Worm (Caenorhabditis elegans): ENCODE results near the gene F54E4.3.

The F54E4.3 gene

DNA sequence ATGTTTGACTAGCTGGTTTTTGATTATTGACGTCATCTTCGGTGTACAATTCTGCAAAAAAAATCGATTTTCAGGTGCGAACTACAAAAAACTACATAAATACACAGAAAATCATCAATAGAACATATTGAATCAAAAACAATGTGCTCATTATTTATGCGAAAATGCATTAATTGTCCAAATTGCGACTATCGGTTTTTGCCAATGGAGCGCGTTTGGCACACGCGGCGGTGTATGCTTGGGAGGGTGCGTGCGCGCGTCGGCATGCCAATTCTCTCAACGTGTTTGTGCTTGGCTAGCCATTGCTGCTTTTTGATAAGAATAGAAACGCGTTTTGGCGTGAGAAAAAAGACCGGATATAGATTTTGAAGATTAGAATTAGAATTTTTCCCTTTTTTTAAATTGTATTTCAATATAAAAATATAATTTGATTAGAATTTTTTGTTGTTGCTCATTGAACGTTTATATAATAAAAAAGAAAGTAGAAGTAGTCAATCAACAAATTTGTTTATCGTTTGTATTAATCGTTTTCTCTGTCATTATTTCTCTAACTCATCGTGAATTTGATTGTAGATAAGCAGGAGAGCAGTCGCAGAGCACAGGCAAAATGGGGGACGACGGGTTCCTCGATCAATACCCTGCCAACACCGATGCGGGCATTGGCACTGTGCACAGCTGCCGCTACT, 47.0 kb downstream of the F54E4.3 start, which contains the start of the genes C44H4.4 and tap-1 (continued):
- TF ChIP-seq alr-1 (tag; optimal IDR thresholded peaks at IDR 0.05; ENCODE audit: borderline replicate concordance) (no peak), elt-3 (tag; optimal IDR thresholded peaks at IDR 0.05) (no peak), elt-2 (tag; optimal IDR thresholded peaks at IDR 0.05) (peak; percentile 20), ztf-11 (tag; optimal IDR thresholded peaks at IDR 0.05) (no peak), mep-1 (tag; optimal IDR thresholded peaks at IDR 0.05) (no peak), egl-13 (tag; optimal IDR thresholded peaks at IDR 0.05) (no peak), blmp-1 (tag; optimal IDR thresholded peaks at IDR 0.05) (no peak), fos-1 (tag; optimal IDR thresholded peaks at IDR 0.05) (no peak), jun-1 (tag; optimal IDR thresholded peaks at IDR 0.05) (no peak), C16A3.4 (tag; optimal IDR thresholded peaks at IDR 0.05) (peak; percentile 10), sox-4 (tag; optimal IDR thresholded peaks at IDR 0.05) (no peak), ceh-63 (GFP tag; optimal IDR thresholded peaks at IDR 0.05) (no peak), ceh-82 (tag; optimal IDR thresholded peaks at IDR 0.05) (peak in 1 of 3 experiments; percentile 13), lsy-2 (tag; optimal IDR thresholded peaks at IDR 0.05) (no peak), C04F5.9 (tag; optimal IDR thresholded peaks at IDR 0.05) (no peak), unc-62 (GFP tag; optimal IDR thresholded peaks at IDR 0.05) (no peak), egl-27 (tag; optimal IDR thresholded peaks at IDR 0.05) (no peak)

DNA sequence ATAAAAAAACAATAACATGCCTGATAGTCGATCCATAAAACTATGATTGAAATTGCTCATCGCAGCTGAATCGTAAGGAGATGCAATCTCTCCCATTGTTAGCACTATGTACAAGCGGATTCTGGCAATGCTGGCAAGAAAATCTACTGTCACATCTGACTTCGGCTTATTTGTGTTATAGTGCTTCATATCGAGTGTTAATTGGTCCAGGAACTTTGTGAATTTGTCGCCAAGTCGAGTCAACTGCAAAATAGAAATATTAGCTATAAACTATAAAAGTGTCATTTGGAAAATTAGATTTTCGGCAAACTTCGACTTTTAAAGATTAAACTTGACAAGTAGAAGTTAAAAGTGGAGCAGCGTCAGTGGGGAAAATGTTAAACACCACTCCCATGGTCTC, 51.9 kb downstream of the F54E4.3 start:
- TF ChIP-seq irx-1 (tag; optimal IDR thresholded peaks at IDR 0.05) (no peak), alr-1 (tag; optimal IDR thresholded peaks at IDR 0.05; ENCODE audit: borderline replicate concordance) (no peak), lin-15B (tag; optimal IDR thresholded peaks at IDR 0.05) (no peak), ceh-88 (GFP tag; IDR thresholded peaks at IDR 0.05) (no peak), hlh-4 (tag; optimal IDR thresholded peaks at IDR 0.05) (no peak), ceh-8 (GFP tag; optimal IDR thresholded peaks at IDR 0.05) (no peak), ztf-11 (tag; optimal IDR thresholded peaks at IDR 0.05) (no peak), dpl-1 (GFP tag; optimal IDR thresholded peaks at IDR 0.05) (no peak), rnt-1 (tag; optimal IDR thresholded peaks at IDR 0.05) (no peak), grh-1 (GFP tag; IDR thresholded peaks at IDR 0.05) (no peak), ama-1 (optimal IDR thresholded peaks at IDR 0.05) (no peak), xbp-1 (tag; optimal IDR thresholded peaks at IDR 0.05) (no peak), unc-62 (GFP tag; optimal IDR thresholded peaks at IDR 0.05) (no peak), unc-130 (tag; optimal IDR thresholded peaks at IDR 0.05) (no peak), mdl-1 (tag; optimal IDR thresholded peaks at IDR 0.05) (no peak), zag-1 (tag; optimal IDR thresholded peaks at IDR 0.05) (no peak), ceh-82 (tag; optimal IDR thresholded peaks at IDR 0.05) (no peak)
